Comparison of ENCODE assay signal across 4 fruit fly cellular contexts in the genomic region with DNA sequence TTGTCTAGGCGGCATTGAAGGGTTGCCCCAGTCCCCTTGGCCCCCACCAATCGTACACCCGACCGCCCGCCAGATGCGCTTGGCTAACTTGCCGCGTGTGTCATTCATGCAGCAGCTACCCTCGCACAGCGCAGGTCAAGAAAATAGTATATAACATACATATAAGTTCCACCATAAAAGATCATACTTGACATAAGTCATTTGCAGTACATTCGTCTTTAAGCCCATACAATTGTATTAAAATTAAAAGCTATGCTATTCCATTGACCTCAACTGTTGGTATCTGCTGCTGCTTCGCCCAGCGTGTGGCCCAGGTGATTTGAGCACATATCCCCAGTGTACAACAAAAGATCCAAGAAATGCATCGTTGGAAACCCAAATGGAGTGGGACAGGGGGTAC.
TF ChIP-seq lines count a peak whose summit lies in the region.

No protein-coding gene starts in this region.

- TF ChIP-seq CTCF in whole organism, embryonic (GFP tag; optimal IDR thresholded peaks at IDR 0.05; lab: Kevin White, UChicago), result peak; percentile 34

TF ChIP-seq in whole organism, embryonic, 481 proteins besides CTCF, POLR2A, EP300 and RAD21 (continues in another document):
- TF ChIP-seq Dfd (GFP tag; optimal IDR thresholded peaks at IDR 0.05; lab: Kevin White, UChicago) (no peak), grau (tag; optimal IDR thresholded peaks at IDR 0.05; lab: Kevin White, UChicago) (peak; percentile 52), CG11696 (GFP tag; IDR thresholded peaks at IDR 0.05; lab: Robert Waterston, UW) (peak; percentile 96), CG4707 (GFP tag; optimal IDR thresholded peaks at IDR 0.05; lab: Kevin White, UChicago) (peak; percentile 55), nerfin-1 (tag; optimal IDR thresholded peaks at IDR 0.05; lab: Kevin White, UChicago) (peak; percentile 35), repo (GFP tag; optimal IDR thresholded peaks at IDR 0.05; lab: Kevin White, UChicago) (peak; percentile 41), pita (GFP tag; optimal IDR thresholded peaks at IDR 0.05; lab: Kevin White, UChicago) (no peak), dm (GFP tag; optimal IDR thresholded peaks at IDR 0.05; lab: Kevin White, UChicago) (peak; percentile 46), fu2 (GFP tag; optimal IDR thresholded peaks at IDR 0.05; lab: Kevin White, UChicago) (no peak), luna (GFP tag; optimal IDR thresholded peaks at IDR 0.05; lab: Kevin White, UChicago) (no peak), H2.0 (GFP tag; IDR thresholded peaks at IDR 0.05; lab: Robert Waterston, UW) (peak; percentile 59), CG16863 (GFP tag; optimal IDR thresholded peaks at IDR 0.05; lab: Kevin White, UChicago) (peak; percentile 48), Oli (tag; optimal IDR thresholded peaks at IDR 0.05; lab: Kevin White, UChicago) (peak; percentile 72), CG1602 (GFP tag; optimal IDR thresholded peaks at IDR 0.05; lab: Kevin White, UChicago) (peak; percentile 64), CG8290 (GFP tag; optimal IDR thresholded peaks at IDR 0.05; lab: Kevin White, UChicago) (peak; percentile 68), CG8290 (tag; optimal IDR thresholded peaks at IDR 0.05; lab: Kevin White, UChicago) (peak in 1 of 2 experiments; percentile 57), CG15601 (tag; optimal IDR thresholded peaks at IDR 0.05; lab: Kevin White, UChicago) (peak; percentile 64), CG4424 (GFP tag; optimal IDR thresholded peaks at IDR 0.05; lab: Kevin White, UChicago) (peak; percentile 69), sqz (GFP tag; optimal IDR thresholded peaks at IDR 0.05; lab: Kevin White, UChicago) (no peak), Mes4 (GFP tag; optimal IDR thresholded peaks at IDR 0.05; lab: Kevin White, UChicago) (peak; percentile 48), cad (GFP tag; optimal IDR thresholded peaks at IDR 0.05; lab: Kevin White, UChicago) (no peak), lmd (GFP tag; IDR thresholded peaks at IDR 0.05; lab: Robert Waterston, UW) (peak; percentile 67)

TF ChIP-seq in whole organism, prepupa, 60 proteins besides CTCF, POLR2A, EP300 and RAD21 (continues in another document):
- peak; percentile 85 for TF ChIP-seq CG10669 (GFP tag; optimal IDR thresholded peaks at IDR 0.05; lab: Kevin White, UChicago)
- peak; percentile 77 for TF ChIP-seq CG7368 (GFP tag; optimal IDR thresholded peaks at IDR 0.05; lab: Kevin White, UChicago)
- TF ChIP-seq CG16779 (tag; optimal IDR thresholded peaks at IDR 0.05; lab: Kevin White, UChicago), result peak; percentile 48
- TF ChIP-seq CG32006 (GFP tag; optimal IDR thresholded peaks at IDR 0.05; lab: Kevin White, UChicago), result peak; percentile 86
- peak; percentile 70 for TF ChIP-seq Hr39 (GFP tag; optimal IDR thresholded peaks at IDR 0.05; lab: Kevin White, UChicago)
- peak; percentile 80 for TF ChIP-seq CG6276 (GFP tag; optimal IDR thresholded peaks at IDR 0.05; lab: Kevin White, UChicago)
- TF ChIP-seq CG6854 (GFP tag; optimal IDR thresholded peaks at IDR 0.05; lab: Kevin White, UChicago), result no peak
- peak; percentile 79 for TF ChIP-seq CG34406 (GFP tag; optimal IDR thresholded peaks at IDR 0.05; lab: Kevin White, UChicago)
- peak; percentile 85 for TF ChIP-seq CG11294 (GFP tag; IDR thresholded peaks at IDR 0.05; lab: Robert Waterston, UW)
- peak; percentile 73 for TF ChIP-seq cyc (GFP tag; optimal IDR thresholded peaks at IDR 0.05; lab: Kevin White, UChicago)
- TF ChIP-seq net (GFP tag; optimal IDR thresholded peaks at IDR 0.05; lab: Kevin White, UChicago), result peak; percentile 84
- peak; percentile 65 for TF ChIP-seq esn (GFP tag; optimal IDR thresholded peaks at IDR 0.05; lab: Kevin White, UChicago)
- TF ChIP-seq CG11902 (GFP tag; optimal IDR thresholded peaks at IDR 0.05; lab: Kevin White, UChicago), result peak; percentile 64
- peak; percentile 55 for TF ChIP-seq CG8319 (GFP tag; optimal IDR thresholded peaks at IDR 0.05; lab: Kevin White, UChicago)
- TF ChIP-seq spab (GFP tag; optimal IDR thresholded peaks at IDR 0.05; lab: Kevin White, UChicago), result peak; percentile 79
- no peak for TF ChIP-seq fkh (GFP tag; optimal IDR thresholded peaks at IDR 0.05; lab: Kevin White, UChicago)
- TF ChIP-seq lz (GFP tag; optimal IDR thresholded peaks at IDR 0.05; lab: Kevin White, UChicago), result peak; percentile 55
- peak; percentile 91 for TF ChIP-seq CG15336 (GFP tag; IDR thresholded peaks at IDR 0.05; lab: Robert Waterston, UW)
- TF ChIP-seq Hr4 (GFP tag; optimal IDR thresholded peaks at IDR 0.05; lab: Kevin White, UChicago), result peak; percentile 88
- TF ChIP-seq CG10631 (GFP tag; optimal IDR thresholded peaks at IDR 0.05; lab: Kevin White, UChicago), result peak; percentile 82
- TF ChIP-seq Sox14 (GFP tag; optimal IDR thresholded peaks at IDR 0.05; lab: Kevin White, UChicago), result peak; percentile 83
- TF ChIP-seq CG8119 (GFP tag; IDR thresholded peaks at IDR 0.05; lab: Robert Waterston, UW), result peak; percentile 89

TF ChIP-seq in whole organism, pupa, 21 proteins besides CTCF, POLR2A, EP300 and RAD21:
- TF ChIP-seq Snoo (tag; optimal IDR thresholded peaks at IDR 0.05; lab: Kevin White, UChicago), result peak; percentile 69
- TF ChIP-seq CG8159 (tag; optimal IDR thresholded peaks at IDR 0.05; lab: Kevin White, UChicago), result peak; percentile 84
- TF ChIP-seq rn (GFP tag; IDR thresholded peaks at IDR 0.05; lab: Robert Waterston, UW), result peak; percentile 80
- TF ChIP-seq fd96Ca (GFP tag; IDR thresholded peaks at IDR 0.05; lab: Robert Waterston, UW), result peak; percentile 92
- TF ChIP-seq CG14655 (GFP tag; optimal IDR thresholded peaks at IDR 0.05; lab: Kevin White, UChicago), result peak; percentile 79
- peak; percentile 96 for TF ChIP-seq CG4496 (GFP tag; IDR thresholded peaks at IDR 0.05; lab: Robert Waterston, UW)
- TF ChIP-seq D1 (tag; optimal IDR thresholded peaks at IDR 0.05; lab: Kevin White, UChicago), result peak; percentile 27
- peak; percentile 77 for TF ChIP-seq CG9948 (tag; optimal IDR thresholded peaks at IDR 0.05; lab: Kevin White, UChicago)
- TF ChIP-seq Pif1A (GFP tag; optimal IDR thresholded peaks at IDR 0.05; lab: Kevin White, UChicago), result peak; percentile 89
- peak; percentile 92 for TF ChIP-seq Ets98B (GFP tag; IDR thresholded peaks at IDR 0.05; lab: Robert Waterston, UW)
- peak; percentile 15 for TF ChIP-seq EcR (GFP tag; optimal IDR thresholded peaks at IDR 0.05; lab: Kevin White, UChicago)
- TF ChIP-seq CG10348 (GFP tag; IDR thresholded peaks at IDR 0.05; lab: Robert Waterston, UW), result 0 out of 2 replicates have a peak, but pooled peaks have one; percentile 33
- peak; percentile 63 for TF ChIP-seq CG13204 (GFP tag; optimal IDR thresholded peaks at IDR 0.05; lab: Kevin White, UChicago)
- TF ChIP-seq gl (tag; optimal IDR thresholded peaks at IDR 0.05; lab: Kevin White, UChicago), result peak; percentile 77
- TF ChIP-seq CG32121 (GFP tag; IDR thresholded peaks at IDR 0.05; lab: Robert Waterston, UW), result peak; percentile 92
- TF ChIP-seq CG12605 (GFP tag; IDR thresholded peaks at IDR 0.05; lab: Robert Waterston, UW), result peak; percentile 84
- peak; percentile 81 for TF ChIP-seq Pif1B (GFP tag; optimal IDR thresholded peaks at IDR 0.05; lab: Kevin White, UChicago)
- peak; percentile 82 for TF ChIP-seq CG34367 (tag; optimal IDR thresholded peaks at IDR 0.05; lab: Kevin White, UChicago)
- peak; percentile 83 for TF ChIP-seq CG8301 (tag; optimal IDR thresholded peaks at IDR 0.05; lab: Kevin White, UChicago)
- peak; percentile 86 for TF ChIP-seq CG15710 (tag; optimal IDR thresholded peaks at IDR 0.05; lab: Kevin White, UChicago)
- TF ChIP-seq CG17806 (tag; optimal IDR thresholded peaks at IDR 0.05; lab: Kevin White, UChicago), result peak; percentile 83

TF ChIP-seq in whole organism, wandering third instar larva, 38 proteins besides CTCF, POLR2A, EP300 and RAD21 (continues in another document):
- peak; percentile 4 for TF ChIP-seq sage (GFP tag; optimal IDR thresholded peaks at IDR 0.05; lab: Kevin White, UChicago)
- peak; percentile 56 for TF ChIP-seq rgr (GFP tag; optimal IDR thresholded peaks at IDR 0.05; lab: Kevin White, UChicago)
- TF ChIP-seq Hr83 (GFP tag; optimal IDR thresholded peaks at IDR 0.05; lab: Kevin White, UChicago; ENCODE audit: poor library complexity, severe bottlenecking), result no peak
- peak; percentile 25 for TF ChIP-seq woc (GFP tag; optimal IDR thresholded peaks at IDR 0.05; lab: Kevin White, UChicago)
- TF ChIP-seq dsf (GFP tag; optimal IDR thresholded peaks at IDR 0.05; lab: Kevin White, UChicago; ENCODE audit: borderline replicate concordance), result no peak
- no peak for TF ChIP-seq dmrt93B (GFP tag; optimal IDR thresholded peaks at IDR 0.05; lab: Kevin White, UChicago)
- TF ChIP-seq foxo (GFP tag; optimal IDR thresholded peaks at IDR 0.05; lab: Kevin White, UChicago), result peak in 1 of 2 experiments; percentile 65
- TF ChIP-seq Dfd (GFP tag; optimal IDR thresholded peaks at IDR 0.05; lab: Kevin White, UChicago), result no peak
- no peak for TF ChIP-seq lola (GFP tag; optimal IDR thresholded peaks at IDR 0.05; lab: Kevin White, UChicago)
- no peak for TF ChIP-seq jim (GFP tag; optimal IDR thresholded peaks at IDR 0.05; lab: Kevin White, UChicago)
- peak; percentile 40 for TF ChIP-seq HLH106 (tag; optimal IDR thresholded peaks at IDR 0.05; lab: Kevin White, UChicago)
- TF ChIP-seq GATAd (GFP tag; optimal IDR thresholded peaks at IDR 0.05; lab: Kevin White, UChicago), result no peak
- peak; percentile 36 for TF ChIP-seq OdsH (GFP tag; optimal IDR thresholded peaks at IDR 0.05; lab: Kevin White, UChicago)
- TF ChIP-seq Hnf4 (GFP tag; optimal IDR thresholded peaks at IDR 0.05; lab: Kevin White, UChicago), result peak; percentile 47
- peak; percentile 61 for TF ChIP-seq ey (GFP tag; optimal IDR thresholded peaks at IDR 0.05; lab: Kevin White, UChicago)
- TF ChIP-seq Jra (GFP tag; optimal IDR thresholded peaks at IDR 0.05; lab: Kevin White, UChicago), result no peak
- no peak for TF ChIP-seq usp (GFP tag; optimal IDR thresholded peaks at IDR 0.05; lab: Kevin White, UChicago)
- no peak for TF ChIP-seq Abd-B (GFP tag; optimal IDR thresholded peaks at IDR 0.05; lab: Kevin White, UChicago)
- no peak for TF ChIP-seq dl (GFP tag; optimal IDR thresholded peaks at IDR 0.05; lab: Kevin White, UChicago; ENCODE audit: insufficient read depth in 1 of 2, partially characterized antibody in 2 of 2)
- no peak for TF ChIP-seq pan (optimal IDR thresholded peaks at IDR 0.05; lab: Kevin White, UChicago)
- TF ChIP-seq Mio (GFP tag; optimal IDR thresholded peaks at IDR 0.05; lab: Kevin White, UChicago), result no peak
- no peak for TF ChIP-seq Hr78 (GFP tag; optimal IDR thresholded peaks at IDR 0.05; lab: Kevin White, UChicago)
- TF ChIP-seq CG9705 (GFP tag; optimal IDR thresholded peaks at IDR 0.05; lab: Kevin White, UChicago), result no peak
- peak; percentile 14 for TF ChIP-seq Sp1 (GFP tag; optimal IDR thresholded peaks at IDR 0.05; lab: Kevin White, UChicago)
- no peak for TF ChIP-seq brk (GFP tag; optimal IDR thresholded peaks at IDR 0.05; lab: Kevin White, UChicago)
- peak; percentile 67 for TF ChIP-seq h (GFP tag; optimal IDR thresholded peaks at IDR 0.05; lab: Kevin White, UChicago)
- TF ChIP-seq tai (GFP tag; optimal IDR thresholded peaks at IDR 0.05; lab: Kevin White, UChicago), result no peak
- peak; percentile 67 for TF ChIP-seq fru (GFP tag; optimal IDR thresholded peaks at IDR 0.05; lab: Kevin White, UChicago)
- TF ChIP-seq psq (GFP tag; optimal IDR thresholded peaks at IDR 0.05; lab: Kevin White, UChicago), result peak; percentile 26
